Worm (Caenorhabditis elegans) whole organism, late embryonic: ENCODE measurements around the gene hlh-25.
A peak's percentile ranks its signal among the peaks of the same experiment; 100 is the strongest.
"Not testable (repeated sequence)": the region's sequence is repeated elsewhere in the genome, so short reads cannot be mapped to it uniquely, and the experiment has no call there.

ENCODE experiments used
- C08G9.2 ChIP-seq: sonication (generic microtip); optimal IDR thresholded peaks from 2 replicates; lab custom pipeline; 2016; ENCODE audit warnings: mild to moderate bottlenecking, missing genetic modification characterization, moderate library complexity, missing compliant biosample characterization
- C38D4.7 ChIP-seq: fragments of 200-800 bp; sonication (Bioruptor generic); optimal IDR thresholded peaks from 2 replicates; lab custom pipeline; 2018; ENCODE audit warnings: mild to moderate bottlenecking, missing genetic modification characterization, moderate library complexity, missing compliant biosample characterization
- K09A11.1 ChIP-seq: sonication (generic microtip); optimal IDR thresholded peaks from 2 replicates; lab custom pipeline; 2017; ENCODE audit warnings: antibody characterized with exemption, mild to moderate bottlenecking, missing genetic modification characterization, missing compliant biosample characterization; ENCODE audit not compliant: insufficient read depth
- T23F11.4 ChIP-seq: fragments of 200-800 bp; sonication (Bioruptor generic); optimal IDR thresholded peaks from 2 replicates; lab custom pipeline; 2018; ENCODE audit warnings: mild to moderate bottlenecking, missing genetic modification characterization, missing compliant biosample characterization
- ama-1 ChIP-seq: fragments of 150-350 bp; optimal IDR thresholded peaks from 2 replicates; lab custom pipeline; 2014
- ceh-18 ChIP-seq: sonication (generic microtip); optimal IDR thresholded peaks from 2 replicates; lab custom pipeline; 2016; ENCODE audit warnings: missing genetic modification characterization, missing compliant biosample characterization
- ceh-19 ChIP-seq: fragments of 200-800 bp; sonication (Bioruptor generic); optimal IDR thresholded peaks from 2 replicates; lab custom pipeline; 2018; ENCODE audit warnings: mild to moderate bottlenecking, missing genetic modification characterization, missing compliant biosample characterization
- ceh-22 ChIP-seq: sonication (generic microtip); optimal IDR thresholded peaks from 2 replicates; lab custom pipeline; 2017; ENCODE audit warnings: missing biosample characterization, missing genetic modification characterization
- ceh-31 ChIP-seq: sonication (generic microtip); optimal IDR thresholded peaks from 2 replicates; lab custom pipeline; 2016; ENCODE audit warnings: missing genetic modification characterization, missing compliant biosample characterization
- ceh-34 ChIP-seq: sonication (generic microtip); optimal IDR thresholded peaks from 2 replicates; lab custom pipeline; 2016; ENCODE audit warnings: mild to moderate bottlenecking, missing genetic modification characterization, missing compliant biosample characterization
- ceh-45 ChIP-seq: fragments of 200-800 bp; sonication (Bioruptor generic); IDR thresholded peaks from 2 replicates; pipeline ENCODE4 v1.3.6; 2022; ENCODE audit warnings: missing genetic modification reagents, missing genetic modification characterization, missing compliant biosample characterization
- ceh-48 ChIP-seq: sonication (generic microtip); optimal IDR thresholded peaks from 2 replicates; lab custom pipeline; 2016; ENCODE audit warnings: missing genetic modification characterization, inconsistent platforms, missing compliant biosample characterization
- ceh-6 ChIP-seq: fragments of 200-800 bp; sonication (Bioruptor generic); optimal IDR thresholded peaks from 2 replicates; lab custom pipeline; 2018; ENCODE audit warnings: mild to moderate bottlenecking, missing genetic modification characterization, missing compliant biosample characterization
- ceh-9 ChIP-seq: sonication (generic microtip); optimal IDR thresholded peaks from 2 replicates; lab custom pipeline; 2016; ENCODE audit warnings: mild to moderate bottlenecking, missing genetic modification characterization, inconsistent platforms, missing compliant biosample characterization
- che-1 ChIP-seq: sonication (generic microtip); optimal IDR thresholded peaks from 2 replicates; lab custom pipeline; 2016; ENCODE audit warnings: mild to moderate bottlenecking, missing genetic modification characterization, missing compliant biosample characterization
- dve-1 ChIP-seq: sonication (generic microtip); optimal IDR thresholded peaks from 2 replicates; lab custom pipeline; 2017; ENCODE audit warnings: antibody characterized with exemption, mild to moderate bottlenecking, missing genetic modification characterization, missing compliant biosample characterization
- elt-4 ChIP-seq: sonication (generic microtip); optimal IDR thresholded peaks from 2 replicates; lab custom pipeline; 2016; ENCODE audit warnings: missing genetic modification characterization, missing compliant biosample characterization
- ets-4 ChIP-seq: sonication (generic microtip); optimal IDR thresholded peaks from 2 replicates; lab custom pipeline; 2016; ENCODE audit warnings: missing genetic modification characterization, missing compliant biosample characterization
- fkh-10 ChIP-seq: fragments of 150-350 bp; optimal IDR thresholded peaks from 2 replicates; lab custom pipeline; 2014; ENCODE audit warnings: missing biosample characterization, missing genetic modification reagents, missing genetic modification characterization
- fkh-6 ChIP-seq: sonication (generic microtip); optimal IDR thresholded peaks from 2 replicates; lab custom pipeline; 2016; ENCODE audit warnings: missing genetic modification characterization, missing compliant biosample characterization
- hlh-8 ChIP-seq: sonication (generic microtip); optimal IDR thresholded peaks from 2 replicates; lab custom pipeline; 2016; ENCODE audit warnings: missing genotype, missing genetic modification characterization, missing compliant biosample characterization
- lin-11 ChIP-seq: fragments of 200-800 bp; sonication (Bioruptor generic); optimal IDR thresholded peaks from 2 replicates; lab custom pipeline; 2018; ENCODE audit warnings: mild to moderate bottlenecking, missing genetic modification characterization, missing compliant biosample characterization
- mec-3 ChIP-seq: sonication (generic microtip); optimal IDR thresholded peaks from 2 replicates; lab custom pipeline; 2016; ENCODE audit warnings: borderline replicate concordance, missing genetic modification characterization, missing compliant biosample characterization
- nfya-1 ChIP-seq: sonication (generic microtip); optimal IDR thresholded peaks from 2 replicates; lab custom pipeline; 2017; ENCODE audit warnings: missing genetic modification characterization, mild to moderate bottlenecking, missing compliant biosample characterization, antibody characterized with exemption, moderate library complexity
- nhr-232 ChIP-seq: sonication (generic microtip); optimal IDR thresholded peaks from 2 replicates; lab custom pipeline; 2016; ENCODE audit warnings: missing genetic modification characterization, missing compliant biosample characterization
- npax-4 ChIP-seq: sonication (generic microtip); optimal IDR thresholded peaks from 2 replicates; lab custom pipeline; 2016; ENCODE audit warnings: missing genetic modification characterization, missing compliant biosample characterization
- pag-3 ChIP-seq: sonication (generic microtip); optimal IDR thresholded peaks from 2 replicates; lab custom pipeline; 2016; ENCODE audit warnings: missing compliant biosample characterization, missing genetic modification characterization, borderline replicate concordance
- pat-9 ChIP-seq: fragments of 200-800 bp; sonication (Bioruptor generic); optimal IDR thresholded peaks from 2 replicates; lab custom pipeline; 2018; ENCODE audit warnings: mild to moderate bottlenecking, missing genetic modification characterization, moderate library complexity, missing compliant biosample characterization
- pha-2 ChIP-seq: sonication (generic microtip); optimal IDR thresholded peaks from 2 replicates; lab custom pipeline; 2017; ENCODE audit warnings: mild to moderate bottlenecking, missing genetic modification characterization, missing compliant biosample characterization
- pqm-1 ChIP-seq: sonication (generic microtip); optimal IDR thresholded peaks from 2 replicates; lab custom pipeline; 2016; ENCODE audit warnings: missing genetic modification characterization, missing compliant biosample characterization
- pros-1 ChIP-seq: fragments of 150-350 bp; optimal IDR thresholded peaks from 2 replicates; lab custom pipeline; 2014; ENCODE audit warnings: missing biosample characterization, missing genetic modification reagents, missing genetic modification characterization
- ref-2 ChIP-seq: sonication (generic microtip); optimal IDR thresholded peaks from 2 replicates; lab custom pipeline; 2016; ENCODE audit warnings: missing genetic modification characterization, missing compliant biosample characterization
- rnt-1 ChIP-seq: sonication (generic microtip); optimal IDR thresholded peaks from 2 replicates; lab custom pipeline; 2016; ENCODE audit warnings: missing genetic modification characterization, missing compliant biosample characterization
- sox-2 ChIP-seq: fragments of 200-800 bp; sonication (Bioruptor generic); IDR thresholded peaks from 2 replicates; pipeline ENCODE4 v1.3.6; 2022; ENCODE audit warnings: missing genetic modification reagents, missing genetic modification characterization, missing compliant biosample characterization
- sox-4 ChIP-seq: sonication (generic microtip); optimal IDR thresholded peaks from 2 replicates; lab custom pipeline; 2017; ENCODE audit warnings: mild to moderate bottlenecking, missing genetic modification characterization, inconsistent platforms, missing compliant biosample characterization
- tbx-2 ChIP-seq: sonication (generic microtip); optimal IDR thresholded peaks from 2 replicates; lab custom pipeline; 2016; ENCODE audit warnings: missing genetic modification characterization, missing compliant biosample characterization
- tbx-7 ChIP-seq: sonication (generic microtip); optimal IDR thresholded peaks from 2 replicates; lab custom pipeline; 2016; ENCODE audit warnings: missing genotype, missing genetic modification characterization, missing compliant biosample characterization
- unc-3 ChIP-seq, 2 experiments: fragments of 200-800 bp in 1 of 2; sonication (Bioruptor generic) in 1 of 2; sonication (generic microtip) in 1 of 2; conservative IDR thresholded peaks in 1 of 2; optimal IDR thresholded peaks in 1 of 2; 2 replicates each; pipeline versions ENCODE4 v1.3.6 to Lab custom; 2016 to 2022; ENCODE audit warnings: missing compliant biosample characterization in 2 of 2, missing genetic modification characterization in 2 of 2, missing genetic modification reagents in 1 of 2
- unc-42 ChIP-seq: sonication (generic microtip); optimal IDR thresholded peaks from 2 replicates; lab custom pipeline; 2016; ENCODE audit warnings: missing genotype, missing genetic modification characterization, missing compliant biosample characterization
- unc-55 ChIP-seq: sonication (generic microtip); optimal IDR thresholded peaks from 2 replicates; lab custom pipeline; 2017; ENCODE audit warnings: missing biosample characterization, missing genetic modification reagents, missing genetic modification characterization
- zip-5 ChIP-seq: sonication (generic microtip); optimal IDR thresholded peaks from 2 replicates; lab custom pipeline; 2016; ENCODE audit warnings: missing genetic modification characterization, missing compliant biosample characterization
- ztf-16 ChIP-seq: sonication (generic microtip); optimal IDR thresholded peaks from 2 replicates; lab custom pipeline; 2017; ENCODE audit warnings: missing genetic modification characterization, missing compliant biosample characterization

Gene hlh-25

DNA sequence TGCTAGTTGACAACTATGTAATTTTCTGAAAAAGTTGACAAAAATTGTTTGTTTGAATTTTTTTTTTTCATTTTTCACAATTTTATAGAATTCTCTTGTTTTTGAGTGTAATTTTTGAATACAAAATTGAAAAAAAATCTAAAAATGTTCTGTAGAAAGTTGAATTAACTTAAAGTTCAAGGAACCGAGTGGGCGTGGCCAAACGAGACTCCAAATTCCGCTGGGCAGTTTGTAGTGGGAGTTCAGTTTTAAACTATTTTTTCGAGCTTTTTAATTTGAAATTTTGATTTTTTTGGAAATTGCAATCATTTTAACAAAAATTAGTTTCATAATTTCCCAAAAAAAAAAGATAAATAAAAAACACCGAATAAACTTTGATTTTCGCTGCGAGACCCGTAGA, 2.0 kb downstream of the hlh-25 start:
- TF ChIP-seq ceh-19 (no peak), ets-4 (tag; lab: Kevin White, UChicago) (no peak), ref-2 (no peak), tbx-2 (tag; lab: Kevin White, UChicago) (no peak), ceh-31 (tag; lab: Kevin White, UChicago) (no peak), lin-11 (tag; lab: Kevin White, UChicago) (no peak), C38D4.7 (GFP tag; lab: Kevin White, UChicago) (no peak), pros-1 (no peak), T23F11.4 (GFP tag; lab: Kevin White, UChicago) (no peak), C08G9.2 (tag; lab: Kevin White, UChicago) (no peak)

DNA sequence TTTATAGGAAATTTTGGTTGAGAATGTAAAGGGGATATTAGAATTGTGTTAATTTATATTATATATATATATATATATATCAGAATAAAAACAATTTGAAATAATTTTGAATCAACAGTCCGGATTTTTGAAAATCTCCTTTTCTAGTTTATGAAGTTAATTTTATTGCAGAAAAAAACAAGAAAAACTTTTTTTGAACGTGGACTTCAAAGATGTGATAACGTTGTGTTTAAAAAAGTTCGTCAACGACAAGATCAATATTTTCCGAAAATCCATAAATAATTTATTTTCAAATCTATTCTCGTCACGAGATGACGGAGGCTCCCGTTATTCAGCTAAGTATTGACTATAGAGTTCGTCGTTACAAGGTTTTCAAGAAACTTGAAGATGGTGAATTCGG, 2.5 kb downstream of the hlh-25 start, which contains the start of gene C17C3.11:
C17C3.11 (plus strand) TSS at position 301 of the 400 bp plus-strand sequence.
- no peak for TF ChIP-seq ceh-9 (tag; lab: Kevin White, UChicago)
- TF ChIP-seq che-1 = no peak
- TF ChIP-seq npax-4 = no peak
- TF ChIP-seq mec-3 (tag; lab: Kevin White, UChicago) = no peak
- TF ChIP-seq unc-55 (GFP tag; lab: Kevin White, UChicago) = no peak
- TF ChIP-seq ceh-22 = no peak
- no peak for TF ChIP-seq pha-2
- TF ChIP-seq fkh-10 = no peak
- TF ChIP-seq nhr-232 (tag; lab: Kevin White, UChicago) = no peak
- TF ChIP-seq ceh-31 (tag; lab: Kevin White, UChicago) = no peak
- TF ChIP-seq elt-4 (tag; lab: Kevin White, UChicago) = no peak
- no peak for TF ChIP-seq ref-2
- no peak for TF ChIP-seq pat-9 (tag; lab: Kevin White, UChicago)
- no peak for TF ChIP-seq hlh-8 (tag; lab: Kevin White, UChicago)

DNA sequence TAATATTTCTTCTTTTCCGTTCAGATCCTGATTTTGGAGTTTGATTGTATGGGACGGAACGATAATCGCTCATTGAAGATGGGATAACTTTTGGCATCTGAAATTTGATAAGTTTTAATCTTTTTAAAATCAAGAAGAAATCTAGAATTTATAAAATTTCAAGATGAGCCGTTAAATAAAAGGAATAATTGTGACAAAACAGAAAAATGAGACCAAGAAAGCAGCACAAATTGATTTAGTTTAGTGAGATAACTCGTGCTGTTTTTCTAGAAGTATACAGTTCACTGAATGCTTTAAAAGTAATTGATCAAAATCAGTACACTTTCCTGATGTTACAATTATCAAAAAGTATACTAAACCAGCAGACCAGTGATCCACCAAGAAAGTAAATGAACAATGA, 5.1 kb downstream of the hlh-25 start, which contains the start of gene hlh-27:
hlh-27 (minus strand) TSS at position 101 of the 400 bp plus-strand sequence.
- not testable (repeated sequence) for TF ChIP-seq ama-1 (lab: Kevin White, UChicago); dve-1 (tag; lab: Kevin White, UChicago); zip-5 (tag; lab: Kevin White, UChicago)

DNA sequence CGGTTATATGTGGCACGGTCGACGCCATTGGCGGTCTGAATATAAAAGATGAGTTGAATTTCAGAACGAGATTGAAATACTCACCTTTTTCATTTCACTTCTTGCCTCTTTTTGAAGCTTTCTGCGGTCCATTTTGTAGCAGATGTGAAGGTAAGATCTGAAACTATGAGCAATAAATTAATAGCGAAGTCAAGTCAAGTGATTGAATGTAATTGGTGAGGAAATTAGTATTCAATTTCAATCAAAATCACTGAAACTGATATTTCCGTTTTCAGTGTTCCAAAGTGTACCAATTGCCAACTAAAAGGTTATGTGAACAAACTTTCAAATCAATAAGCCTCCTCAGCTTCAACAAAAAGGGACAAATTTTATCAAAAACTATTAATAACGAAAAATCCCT, 6.6 kb downstream of the hlh-25 start, which contains the start of gene C17C3.24:
C17C3.24 (minus strand) TSS at position 101 of the 400 bp plus-strand sequence.
- TF ChIP-seq unc-3 (GFP tag; conservative IDR thresholded peaks at IDR 0.05; lab: Robert Waterston, UW) (no peak), unc-3 (tag; optimal IDR thresholded peaks at IDR 0.05; lab: Kevin White, UChicago) (no peak)
- TF ChIP-seq, all 69 proteins: peak for 0

DNA sequence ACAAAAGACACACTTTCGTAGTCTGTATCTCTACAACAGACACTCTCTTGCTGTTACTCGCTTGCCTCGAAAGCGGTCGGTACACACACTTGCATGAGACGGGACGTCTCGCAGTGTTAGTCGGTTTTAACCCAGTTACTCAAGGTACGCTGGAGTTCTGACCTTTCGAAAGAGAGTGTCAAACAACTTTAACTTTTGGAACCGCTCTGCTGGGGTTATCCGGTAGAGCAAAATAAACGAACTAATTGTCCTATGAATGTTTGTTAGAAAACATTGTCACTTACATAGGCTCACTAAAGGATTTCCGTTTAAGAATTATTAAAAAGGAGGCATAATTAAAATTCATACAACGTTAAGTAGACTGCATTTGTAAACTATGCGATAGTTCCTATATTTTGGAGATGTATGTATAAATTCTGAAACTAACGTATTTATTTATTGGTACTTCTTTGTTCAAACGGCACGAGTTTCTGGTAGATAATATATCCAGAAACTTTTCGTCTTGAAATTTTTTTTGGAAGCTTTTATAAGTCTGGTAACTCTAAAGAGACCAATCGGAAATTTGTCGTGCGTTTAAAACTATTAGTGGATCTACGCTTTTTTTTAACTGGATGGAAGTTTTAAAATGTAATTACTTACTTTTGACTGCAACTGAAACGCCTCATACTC, 8.6 kb downstream of the hlh-25 start:
- TF ChIP-seq fkh-6 (tag; lab: Kevin White, UChicago) = peak; percentile 82
- peak; percentile 98 for TF ChIP-seq unc-42 (tag; lab: Kevin White, UChicago)
- peak; percentile 91 for TF ChIP-seq ceh-34 (tag; lab: Kevin White, UChicago)
- peak; percentile 78 for TF ChIP-seq rnt-1 (tag; lab: Kevin White, UChicago)
- peak; percentile 65 for TF ChIP-seq ceh-6 (GFP tag; lab: Kevin White, UChicago)
- TF ChIP-seq unc-3 (GFP tag; conservative IDR thresholded peaks at IDR 0.05; lab: Robert Waterston, UW) = peak; percentile 59
- peak; percentile 55 for TF ChIP-seq unc-3 (tag; optimal IDR thresholded peaks at IDR 0.05; lab: Kevin White, UChicago)
- no peak for TF ChIP-seq ceh-9 (tag; lab: Kevin White, UChicago)
- TF ChIP-seq pag-3 = no peak
- peak; percentile 18 for TF ChIP-seq ceh-22
- TF ChIP-seq nhr-232 (tag; lab: Kevin White, UChicago) = peak; percentile 60
- peak; percentile 18 for TF ChIP-seq ceh-48 (tag; lab: Kevin White, UChicago)
- peak; percentile 77 for TF ChIP-seq K09A11.1 (tag; lab: Kevin White, UChicago)
- TF ChIP-seq ref-2 = peak; percentile 82
- peak; percentile 95 for TF ChIP-seq tbx-2 (tag; lab: Kevin White, UChicago)
- peak; percentile 77 for TF ChIP-seq pqm-1 (tag; lab: Kevin White, UChicago)
- TF ChIP-seq ztf-16 (tag; lab: Kevin White, UChicago) = peak; percentile 77
- TF ChIP-seq sox-2 (GFP tag; lab: Robert Waterston, UW) = peak; percentile 57
- TF ChIP-seq ets-4 (tag; lab: Kevin White, UChicago) = peak; percentile 63
- TF ChIP-seq pat-9 (tag; lab: Kevin White, UChicago) = peak; percentile 79
- TF ChIP-seq sox-4 (tag; lab: Kevin White, UChicago) = peak; percentile 68
- peak; percentile 91 for TF ChIP-seq ceh-31 (tag; lab: Kevin White, UChicago)
- peak; percentile 95 for TF ChIP-seq ceh-18 (tag; lab: Kevin White, UChicago)
- peak; percentile 89 for TF ChIP-seq nfya-1 (tag; lab: Kevin White, UChicago)
- TF ChIP-seq ceh-45 (GFP tag; lab: Robert Waterston, UW) = no peak
- peak; percentile 29 for TF ChIP-seq tbx-7 (tag; lab: Kevin White, UChicago)
